Worm (Caenorhabditis elegans): Measurements from ENCODE around the gene F09E5.3.

DNA sequence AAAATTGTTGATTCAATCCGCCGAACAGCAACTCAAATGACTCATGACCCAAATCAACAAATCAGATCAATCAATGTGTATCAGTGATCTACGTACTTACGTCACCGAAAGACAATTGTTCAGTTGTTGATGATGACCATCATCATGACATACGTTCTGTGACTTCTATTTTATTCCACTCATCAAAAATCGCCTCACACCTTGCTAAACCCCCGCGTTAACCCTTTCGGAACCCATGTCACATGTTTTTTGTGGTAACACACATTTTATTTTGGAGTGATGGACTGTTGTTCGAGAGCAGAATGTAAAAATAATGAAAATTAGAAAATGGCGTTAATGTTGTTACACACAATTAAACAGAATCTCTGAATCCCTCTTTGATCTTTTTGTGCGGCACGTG, 31.4 kb upstream of the F09E5.3 start:
- TF ChIP-seq nhr-11 (tag; optimal IDR thresholded peaks at IDR 0.05) (no peak), ttx-3 (tag; optimal IDR thresholded peaks at IDR 0.05) (no peak), ama-1 (optimal IDR thresholded peaks at IDR 0.05) (no peak)

Data from whole organism, late embryonic.